Worm (Caenorhabditis elegans) whole organism, midembryonic: ENCODE measurements around the gene wdr-31.

Experiments
- T22C8.4 ChIP-seq: fragments of 200-800 bp; sonication (Bioruptor generic); IDR thresholded peaks from 2 replicates; pipeline ENCODE4 v1.3.6; 2022; ENCODE audit warnings: missing genetic modification characterization, missing compliant biosample characterization
- cog-1 ChIP-seq: sonication (generic microtip); optimal IDR thresholded peaks from 2 replicates; lab custom pipeline; 2016; ENCODE audit warnings: missing genetic modification characterization, missing compliant biosample characterization
- flt-1 ChIP-seq: fragments of 200-800 bp; sonication (Bioruptor generic); IDR thresholded peaks from 2 replicates; pipeline ENCODE4 v1.3.6; 2022; ENCODE audit warnings: missing genetic modification characterization, missing compliant biosample characterization
- med-1 ChIP-seq: sonication (generic microtip); optimal IDR thresholded peaks from 2 replicates; lab custom pipeline; 2017; ENCODE audit warnings: missing genetic modification characterization, mild to moderate bottlenecking, missing compliant biosample characterization, antibody characterized with exemption, missing genetic modification reagents; ENCODE audit not compliant: insufficient read depth
- ref-1 ChIP-seq: fragments of 200-800 bp; sonication (Bioruptor generic); conservative IDR thresholded peaks from 2 replicates; pipeline ENCODE4 v1.3.6; 2022; ENCODE audit warnings: missing genetic modification reagents, missing genetic modification characterization, missing compliant biosample characterization
- ztf-23 ChIP-seq: fragments of 200-800 bp; sonication (Bioruptor generic); IDR thresholded peaks from 2 replicates; pipeline ENCODE4 v1.3.6; 2022; ENCODE audit warnings: missing genetic modification reagents, missing genetic modification characterization, missing compliant biosample characterization
- ztf-29 ChIP-seq: fragments of 200-800 bp; sonication (Bioruptor generic); IDR thresholded peaks from 2 replicates; pipeline ENCODE4 v1.3.6; 2022; ENCODE audit warnings: missing genetic modification reagents, missing genetic modification characterization, missing compliant biosample characterization

DNA sequence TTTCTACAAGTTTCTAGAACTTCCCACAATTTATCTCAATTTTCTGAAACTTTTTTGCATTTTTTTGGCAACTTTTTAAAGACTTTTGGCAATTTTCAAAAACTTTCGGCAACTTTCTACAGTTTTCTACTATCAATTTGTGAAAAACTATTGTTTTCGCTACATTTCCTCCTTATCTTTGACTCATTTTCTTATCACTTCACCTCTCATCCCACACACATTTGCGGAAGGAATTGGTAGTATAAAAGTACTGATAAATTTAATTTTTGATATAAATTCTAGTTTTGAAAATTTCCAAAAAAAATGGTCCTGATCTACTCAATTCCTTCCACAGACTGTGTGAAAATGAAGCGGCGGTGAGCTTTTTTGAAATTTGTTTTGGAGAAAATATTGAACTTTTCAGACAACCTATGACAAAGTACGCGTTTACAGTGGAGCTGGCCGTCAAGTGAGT is 14.5 kb upstream of the wdr-31 start, which contains the start of gene F29A7.4:
- TF ChIP-seq flt-1 (no peak), ztf-29 (no peak), med-1 (no peak), ztf-23 (GFP tag; lab: Robert Waterston, UW) (no peak), ref-1 (no peak), cog-1 (tag; lab: Kevin White, UChicago) (no peak), T22C8.4 (GFP tag; lab: Robert Waterston, UW) (no peak)
